Fruit fly (Drosophila melanogaster): ENCODE results near the gene Alg13.
A peak's percentile ranks its signal among the peaks of the same experiment; 100 is the strongest.

Gene Alg13

DNA sequence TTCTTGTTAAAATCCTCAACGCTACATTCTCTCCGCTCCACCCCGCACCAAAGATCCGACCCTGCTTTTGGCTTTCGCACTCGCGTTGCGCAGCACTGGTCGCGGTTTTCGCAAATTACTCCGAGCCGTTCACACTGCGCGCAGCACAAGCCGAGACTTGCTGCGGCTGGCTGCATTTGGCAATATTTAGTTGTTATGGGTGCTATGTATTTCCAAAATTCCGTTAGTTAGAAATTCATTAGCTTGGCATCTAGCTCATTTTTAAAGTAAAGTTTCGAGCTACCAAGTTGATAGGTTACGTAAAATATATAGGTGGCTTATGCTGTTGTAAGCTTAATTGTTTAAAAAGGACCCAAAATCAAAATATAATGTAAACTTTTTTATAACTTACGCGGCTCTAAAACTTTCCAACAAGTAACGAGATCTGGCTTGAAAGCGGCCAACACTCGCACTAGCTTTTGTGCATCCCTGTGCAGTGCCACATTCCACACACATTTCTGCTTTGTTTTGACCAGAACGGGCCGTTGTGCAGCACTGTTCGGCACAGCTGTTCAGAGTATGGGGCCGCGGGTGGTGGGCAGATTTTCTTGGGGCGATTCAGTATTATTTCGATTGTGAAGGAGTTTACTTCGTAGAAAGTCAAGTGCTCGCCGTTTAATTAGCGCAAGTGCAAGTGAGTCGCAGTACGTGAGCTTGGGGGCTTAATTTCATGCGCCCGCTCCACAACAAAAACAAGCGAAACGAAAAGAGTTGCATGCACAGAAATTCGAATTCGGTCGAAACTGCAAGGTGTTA, 15.4 kb downstream of the Alg13 start, which contains the start of the genes yem and Ctl2 (continued):
- TF ChIP-seq Meics (GFP tag; optimal IDR thresholded peaks at IDR 0.05), result peak; percentile 77
- no peak for TF ChIP-seq Hand (GFP tag; optimal IDR thresholded peaks at IDR 0.05)
- peak; percentile 79 for TF ChIP-seq ssp (GFP tag; IDR thresholded peaks at IDR 0.05)
- TF ChIP-seq trem (tag; optimal IDR thresholded peaks at IDR 0.05), result peak; percentile 48
- peak; percentile 7; the same call in 1 of the 3 replicates for TF ChIP-seq CG16813 (GFP tag; IDR thresholded peaks at IDR 0.05; ENCODE audit: partially characterized antibody)
- TF ChIP-seq CrebB (tag; optimal IDR thresholded peaks at IDR 0.05), result no peak
- TF ChIP-seq CG3065 (GFP tag; optimal IDR thresholded peaks at IDR 0.05), result peak; percentile 37
- TF ChIP-seq CG32772 (GFP tag; IDR thresholded peaks at IDR 0.05), result 0 out of 2 replicates have a peak, but pooled peaks have one; percentile 36
- peak; percentile 28 for TF ChIP-seq jing (GFP tag; optimal IDR thresholded peaks at IDR 0.05)
- peak; percentile 44 for TF ChIP-seq fd96Cb (tag; optimal IDR thresholded peaks at IDR 0.05)
- TF ChIP-seq p53 (GFP tag; optimal IDR thresholded peaks at IDR 0.05), result peak; percentile 63
- TF ChIP-seq CG13775 (GFP tag; optimal IDR thresholded peaks at IDR 0.05), result peak; percentile 80
- TF ChIP-seq sim (GFP tag; IDR thresholded peaks at IDR 0.05), result no peak
- TF ChIP-seq Sox102F (GFP tag; optimal IDR thresholded peaks at IDR 0.05), result peak; percentile 59
- TF ChIP-seq CG7745 (tag; optimal IDR thresholded peaks at IDR 0.05), result peak; percentile 4
- TF ChIP-seq kay (GFP tag; optimal IDR thresholded peaks at IDR 0.05), result peak; percentile 64
- TF ChIP-seq hkb (optimal IDR thresholded peaks at IDR 0.05), result peak; percentile 88
- no peak for TF ChIP-seq hkb (GFP tag; IDR thresholded peaks at IDR 0.05)
- peak; percentile 44 for TF ChIP-seq NfI (GFP tag; optimal IDR thresholded peaks at IDR 0.05)
- TF ChIP-seq Dll (GFP tag; IDR thresholded peaks at IDR 0.05; ENCODE audit: partially characterized antibody), result no peak
- no peak; the same call in none of the 2 replicates for TF ChIP-seq E2f2 (GFP tag; IDR thresholded peaks at IDR 0.05)
- TF ChIP-seq ro (GFP tag; IDR thresholded peaks at IDR 0.05), result no peak; the same call in 1 of the 2 replicates
- peak; percentile 81 for TF ChIP-seq Ets97D (GFP tag; optimal IDR thresholded peaks at IDR 0.05)
- peak; percentile 64 for TF ChIP-seq CG12942 (GFP tag; optimal IDR thresholded peaks at IDR 0.05)
- peak; percentile 95 for TF ChIP-seq sens (GFP tag)
- TF ChIP-seq CG11398 (GFP tag; optimal IDR thresholded peaks at IDR 0.05), result peak; percentile 69
- peak; percentile 49 for TF ChIP-seq CG15696 (tag; optimal IDR thresholded peaks at IDR 0.05)
- TF ChIP-seq crc (GFP tag; optimal IDR thresholded peaks at IDR 0.05), result peak; percentile 67
- peak; percentile 62 for TF ChIP-seq CG14667 (GFP tag; IDR thresholded peaks at IDR 0.05)
- TF ChIP-seq chn (GFP tag; optimal IDR thresholded peaks at IDR 0.05), result peak; percentile 76
- TF ChIP-seq hb (GFP tag; IDR thresholded peaks at IDR 0.05; ENCODE audit: partially characterized antibody), result no peak
- peak; percentile 40 for TF ChIP-seq Aef1 (GFP tag; IDR thresholded peaks at IDR 0.05)
- TF ChIP-seq esg (GFP tag; conservative IDR thresholded peaks at IDR 0.05), result no peak; the same call in 1 of the 2 replicates
- TF ChIP-seq Opbp (GFP tag; IDR thresholded peaks at IDR 0.05; ENCODE audit: partially characterized antibody), result peak; percentile 35; the same call in 2 of the 3 replicates
- TF ChIP-seq CG8388 (GFP tag; optimal IDR thresholded peaks at IDR 0.05), result peak; percentile 41
- TF ChIP-seq salm (tag; optimal IDR thresholded peaks at IDR 0.05), result no peak
- TF ChIP-seq pb (GFP tag; optimal IDR thresholded peaks at IDR 0.05), result peak; percentile 62
- peak; percentile 37 for TF ChIP-seq CG9797 (GFP tag; optimal IDR thresholded peaks at IDR 0.05)
- no peak; the same call in 1 of the 2 replicates for TF ChIP-seq cas (GFP tag; IDR thresholded peaks at IDR 0.05)
- peak; percentile 62 for TF ChIP-seq lab (GFP tag; optimal IDR thresholded peaks at IDR 0.05)
- peak; percentile 40 for TF ChIP-seq CG10274 (GFP tag; optimal IDR thresholded peaks at IDR 0.05)
- peak; percentile 89 for TF ChIP-seq CG17361 (GFP tag; IDR thresholded peaks at IDR 0.05)
- peak; percentile 58; the same call in 1 of the 2 replicates for TF ChIP-seq vvl (GFP tag; IDR thresholded peaks at IDR 0.05)
- TF ChIP-seq lbe (GFP tag; optimal IDR thresholded peaks at IDR 0.05), result peak; percentile 41
- no peak for TF ChIP-seq br (optimal IDR thresholded peaks at IDR 0.05)
- TF ChIP-seq CG10366 (GFP tag; IDR thresholded peaks at IDR 0.05), result peak; percentile 48
- TF ChIP-seq CG14965 (GFP tag; optimal IDR thresholded peaks at IDR 0.05; ENCODE audit: borderline replicate concordance), result peak; percentile 42
- no peak; the same call in 1 of the 2 replicates for TF ChIP-seq ham (GFP tag; IDR thresholded peaks at IDR 0.05)
- TF ChIP-seq NC2β (GFP tag; optimal IDR thresholded peaks at IDR 0.05), result peak; percentile 59
